Fruit fly (Drosophila melanogaster) whole organism, larva: ENCODE data around the gene CG32036.

Experiments
- noc ChIP-seq: fragments of 200-800 bp; sonication (Bioruptor generic); optimal IDR thresholded peaks from 3 replicates; lab custom pipeline; 2019; ENCODE audit warnings: missing biosample characterization, mild to moderate bottlenecking, missing genetic modification characterization, moderate library complexity

Gene CG32036

DNA sequence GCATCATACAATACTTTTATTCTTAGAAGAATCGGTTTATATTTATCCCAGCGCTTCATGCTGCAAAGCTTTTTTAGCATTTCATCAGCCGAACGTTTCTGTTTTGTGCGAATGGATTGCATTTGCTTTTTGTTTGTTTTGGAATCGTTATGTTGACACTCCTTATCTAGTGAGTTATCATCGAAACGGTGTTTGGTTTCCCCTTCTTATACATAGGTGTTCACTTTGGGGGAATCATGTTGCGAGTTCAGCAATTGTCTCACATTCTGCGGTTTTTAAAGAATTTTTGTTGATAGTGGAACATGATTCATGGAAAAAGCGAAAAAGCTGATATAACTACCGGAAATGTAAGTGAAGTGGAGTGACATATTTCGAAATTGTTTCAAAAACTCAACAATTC is 13.3 kb upstream of the CG32036 start:
- TF ChIP-seq noc (tag; lab: Kevin White, UChicago), result no peak

DNA sequence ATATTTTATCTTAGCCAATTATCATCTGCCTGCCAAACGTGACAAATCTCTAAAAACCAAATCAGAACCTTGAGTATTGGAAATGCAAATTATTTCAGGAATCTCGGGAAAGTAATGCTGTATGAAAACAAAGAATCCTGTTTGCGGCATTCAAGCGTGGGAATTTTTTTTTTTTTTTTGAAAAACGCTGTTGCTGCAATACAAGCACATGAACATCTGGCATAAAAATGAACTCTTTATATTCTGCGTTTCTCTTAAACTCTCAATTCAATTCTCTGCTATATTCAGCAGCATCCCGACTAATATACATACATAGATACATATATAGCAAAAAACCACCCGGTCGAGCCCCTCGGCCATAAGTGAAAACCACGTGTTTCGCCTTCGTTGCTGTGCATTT is 12.3 kb upstream of the CG32036 start:
- TF ChIP-seq noc (tag; lab: Kevin White, UChicago), result no peak

DNA sequence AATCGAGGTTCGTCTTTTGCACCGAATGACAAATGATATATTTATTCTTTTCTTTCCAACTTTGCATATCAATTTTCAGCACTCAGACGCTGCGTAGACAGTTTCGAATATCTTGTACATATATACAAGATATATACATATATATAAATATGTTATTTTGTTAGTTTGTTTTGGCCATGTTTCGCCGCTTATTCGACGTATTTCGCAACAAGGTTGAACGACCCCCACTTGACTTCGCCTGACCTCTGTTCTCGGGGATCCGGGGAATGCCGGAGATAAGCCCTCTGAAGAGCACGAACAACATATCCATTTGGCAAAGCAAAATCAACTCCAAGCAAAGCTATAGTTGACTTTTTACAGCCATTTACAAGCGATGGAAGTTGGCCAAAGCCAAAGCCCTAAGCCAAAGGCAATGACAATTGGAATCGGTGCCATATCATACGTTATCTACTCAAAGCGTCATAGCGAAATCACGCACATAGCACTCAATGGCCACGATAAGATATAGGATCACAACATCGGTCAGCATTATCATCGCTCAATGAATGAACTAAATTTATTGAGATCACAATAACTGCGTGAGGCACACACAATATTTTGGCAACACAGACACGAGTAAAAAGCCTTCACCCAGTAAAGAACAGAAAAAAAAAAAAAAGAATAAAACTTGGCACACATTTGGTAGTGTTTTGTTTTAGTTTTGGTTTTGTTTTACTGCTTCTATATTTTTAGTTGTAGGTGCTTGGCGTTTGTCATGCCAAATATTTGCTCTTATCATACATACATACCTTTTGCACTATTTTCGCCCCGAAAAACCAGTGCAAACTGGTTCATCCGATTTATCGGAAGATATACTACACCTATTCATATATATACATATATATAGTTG is 11.1 kb upstream of the CG32036 start:
- peak; percentile 51 for TF ChIP-seq noc (tag; lab: Kevin White, UChicago)

DNA sequence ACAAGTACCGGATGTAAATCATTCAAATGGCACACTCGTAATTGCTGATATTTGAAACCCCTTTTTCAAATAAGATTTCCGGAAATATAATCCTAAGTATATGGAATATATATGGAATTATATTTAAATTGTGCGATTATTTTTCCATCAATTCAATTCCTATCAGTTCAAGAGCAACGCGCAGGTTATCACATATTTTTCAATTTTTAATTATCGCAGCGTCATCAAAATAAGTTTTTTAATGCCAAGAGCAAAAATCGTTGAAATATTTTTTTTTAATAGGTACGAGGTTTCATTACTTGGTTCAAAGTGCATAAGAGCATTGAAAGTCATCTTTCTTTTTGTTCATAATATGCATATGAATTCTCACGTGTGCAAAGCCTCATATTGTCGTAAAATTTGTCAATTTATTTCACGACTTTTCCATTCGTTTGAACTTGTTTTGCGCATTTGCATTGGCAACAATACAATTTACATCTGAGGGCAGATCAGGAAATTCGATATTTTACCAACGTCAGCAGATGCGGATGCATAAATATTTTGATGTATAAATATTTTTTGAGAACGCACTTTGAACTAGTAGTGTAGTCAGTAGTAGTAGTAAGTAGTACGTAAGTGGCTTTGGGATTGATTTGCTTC is 9.1 kb upstream of the CG32036 start:
- peak; percentile 7 for TF ChIP-seq noc (tag; lab: Kevin White, UChicago)

DNA sequence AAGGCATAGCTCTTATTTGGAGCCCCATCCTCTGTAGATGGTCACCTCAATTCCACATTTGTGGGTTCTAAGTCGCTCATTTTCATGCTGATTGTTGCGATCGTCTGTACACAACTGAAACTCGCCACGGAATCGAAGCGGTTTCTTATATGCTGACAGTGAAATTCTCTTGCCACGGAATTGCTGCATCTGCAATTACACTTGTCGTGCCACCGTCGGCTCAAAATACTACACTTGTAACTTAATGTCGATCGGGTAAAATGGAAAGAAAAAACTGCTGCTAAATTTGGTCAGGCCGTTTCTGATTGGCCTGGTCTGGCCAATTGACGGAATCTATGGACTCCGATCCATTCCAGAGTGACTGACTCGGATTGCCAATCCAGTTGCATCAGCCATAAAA is 8.2 kb upstream of the CG32036 start:
- no peak for TF ChIP-seq noc (tag; lab: Kevin White, UChicago)

DNA sequence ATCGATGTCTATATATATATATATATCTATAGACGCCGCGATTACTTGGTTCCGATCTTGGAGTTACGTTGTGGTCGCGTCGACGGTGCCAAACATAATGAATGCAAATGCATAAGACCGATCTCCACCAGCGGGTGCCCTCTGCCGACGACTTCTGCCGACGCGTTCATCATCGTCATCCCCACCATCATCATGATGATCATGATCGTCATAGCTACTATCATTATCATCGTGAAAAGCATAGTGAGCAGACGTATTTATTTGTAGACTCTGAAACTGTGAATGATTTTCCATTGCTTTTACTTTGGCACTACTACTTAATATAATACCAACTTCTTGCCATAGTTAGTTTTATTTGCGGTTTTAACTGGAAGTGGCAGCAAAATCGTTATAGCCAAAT is 3.1 kb upstream of the CG32036 start, which contains the start of gene CG32037:
Gene CG32037 (minus strand): TSS at position 101 of the 400 bp plus-strand sequence.
- no peak for TF ChIP-seq noc (tag; lab: Kevin White, UChicago)

DNA sequence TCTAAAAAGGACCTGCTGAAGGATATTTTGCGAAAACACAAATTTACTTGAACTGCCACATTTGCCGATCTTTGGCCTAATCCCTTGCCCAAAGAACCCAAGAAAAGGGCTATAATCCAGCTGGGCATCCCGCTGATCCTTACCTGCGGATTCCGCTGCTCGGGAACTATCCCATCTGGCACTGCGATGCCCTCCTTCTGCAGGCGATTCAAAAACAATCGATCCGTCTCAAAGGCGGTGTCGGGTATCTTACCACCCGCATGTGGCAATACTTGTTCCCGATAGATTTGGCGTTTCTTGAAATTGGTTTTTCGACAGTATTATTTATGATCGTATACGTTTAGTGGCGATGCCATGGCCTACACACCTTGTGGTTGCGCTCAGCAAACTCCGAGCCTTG is 2.3 kb upstream of the CG32036 start:
- TF ChIP-seq noc (tag; lab: Kevin White, UChicago), result no peak

DNA sequence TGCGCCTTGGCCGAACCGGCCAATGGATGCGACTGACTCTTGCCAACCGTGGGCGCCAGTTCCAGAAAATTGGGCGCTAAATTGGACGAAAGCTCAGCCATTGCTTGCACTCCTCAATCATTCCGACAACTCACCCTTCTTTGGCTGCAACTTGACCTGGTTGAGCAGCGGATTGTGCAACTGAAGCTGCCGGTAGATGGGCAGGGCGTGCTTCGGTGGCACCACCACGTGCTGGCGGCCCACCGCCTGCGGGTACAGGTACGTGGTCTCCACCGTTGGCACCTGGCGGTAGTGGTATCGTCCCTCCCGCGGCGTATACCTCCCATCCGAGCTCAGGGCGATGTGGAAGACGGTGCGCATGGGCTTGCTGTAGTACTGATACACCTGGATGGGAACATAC is 1.4 kb upstream of the CG32036 start:
- TF ChIP-seq noc (tag; lab: Kevin White, UChicago), result no peak

DNA sequence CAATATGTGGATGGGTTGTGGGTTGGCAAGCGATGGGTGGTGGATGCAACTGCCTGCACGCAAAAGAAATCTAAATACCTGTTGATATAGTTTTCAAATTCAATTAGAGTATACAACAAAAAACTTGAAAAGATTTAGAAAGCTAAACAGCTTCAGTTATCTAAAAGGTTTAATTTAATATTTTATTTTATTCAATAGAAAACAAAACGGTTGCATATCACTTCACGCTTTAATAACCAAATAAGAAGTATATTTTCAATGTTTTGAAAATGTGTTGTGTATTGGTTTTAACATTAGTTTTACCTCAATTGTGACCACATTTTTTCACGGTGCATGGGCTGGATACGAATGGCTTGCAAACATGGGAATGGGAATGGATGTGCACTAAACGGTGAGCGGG is 594 bp upstream of the CG32036 start:
- TF ChIP-seq noc (tag; lab: Kevin White, UChicago), result no peak

DNA sequence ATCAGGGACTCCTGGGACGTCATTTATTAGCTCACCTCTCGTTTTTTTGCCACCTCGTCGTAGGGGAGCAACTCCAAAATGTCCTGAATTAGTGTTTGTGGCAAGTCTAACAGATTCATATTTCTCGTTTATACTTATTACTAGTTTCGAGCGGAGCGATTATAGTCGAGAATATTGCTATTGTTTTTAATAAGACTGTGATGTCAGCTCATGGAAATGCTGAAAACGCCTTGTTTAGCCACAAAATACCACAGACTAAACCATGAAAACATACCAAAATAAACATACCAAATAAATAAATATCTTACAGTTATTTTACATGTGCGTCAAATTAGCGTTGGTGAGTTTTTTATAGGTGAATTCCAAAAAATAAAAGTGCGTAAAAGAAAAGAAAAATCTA is 1.4 kb downstream of the CG32036 start, which contains the start of gene pall:
Gene pall (minus strand): TSS at position 205 of the 400 bp plus-strand sequence.
- TF ChIP-seq noc (tag; lab: Kevin White, UChicago), result no peak

DNA sequence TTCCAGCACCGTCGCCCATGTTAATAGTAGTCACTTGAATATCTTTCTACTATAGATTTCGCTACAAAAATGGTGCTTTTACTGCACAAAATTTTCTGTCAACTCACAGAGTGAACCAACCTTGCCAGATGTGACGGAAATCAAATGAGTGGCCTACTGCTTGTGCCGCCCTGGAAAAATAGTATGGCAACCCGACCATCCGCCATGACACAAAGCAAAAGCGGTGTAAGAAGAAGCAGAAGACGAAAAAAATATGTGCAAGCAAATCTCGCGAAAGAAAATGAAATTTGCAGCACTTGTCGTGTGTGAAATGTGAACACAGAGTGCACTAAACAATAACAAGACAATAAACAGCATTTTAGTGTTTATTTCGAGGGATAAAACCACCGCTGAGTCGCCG is 12.2 kb downstream of the CG32036 start, which contains the start of the genes Uch-L5 and Jarid2:
Gene Uch-L5 (minus strand): TSS at position 137 of the 400 bp plus-strand sequence.
Gene Jarid2 (plus strand): TSS at position 210 of the 400 bp plus-strand sequence.
- TF ChIP-seq noc (tag; lab: Kevin White, UChicago), result no peak

DNA sequence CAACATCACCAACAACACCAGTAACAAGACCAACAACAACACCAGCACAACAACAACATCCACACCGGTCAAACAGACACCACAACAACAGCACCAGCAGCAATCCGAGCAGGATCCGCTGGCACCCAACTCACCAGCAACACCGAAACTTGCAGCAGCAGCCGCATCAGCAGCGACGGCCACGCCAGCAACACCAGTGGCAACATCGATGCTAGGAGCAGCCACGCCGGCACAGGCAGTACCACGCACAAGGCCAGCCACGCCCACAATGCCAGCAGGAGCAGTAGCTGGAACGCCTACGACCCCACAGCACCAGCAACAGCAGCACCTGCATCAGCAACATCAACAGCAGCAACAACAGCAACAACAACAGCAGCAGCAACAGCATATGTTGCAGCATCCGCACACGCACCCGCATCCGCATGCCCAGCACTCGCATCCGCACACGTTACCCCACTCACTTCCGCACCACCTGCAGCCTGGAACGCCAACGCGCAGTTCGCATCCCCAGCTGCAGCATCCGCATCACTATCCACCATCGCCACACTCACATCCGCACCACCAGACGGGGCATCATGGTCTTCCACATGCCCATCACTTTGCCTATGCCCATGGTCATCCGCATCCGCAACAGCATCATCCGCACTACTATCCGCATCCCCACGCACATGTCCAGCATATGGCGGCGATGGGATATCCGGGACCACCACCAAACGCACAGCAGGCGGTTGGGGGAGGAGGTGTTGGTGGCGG is 17.7 kb downstream of the CG32036 start:
- no peak for TF ChIP-seq noc (tag; lab: Kevin White, UChicago)

DNA sequence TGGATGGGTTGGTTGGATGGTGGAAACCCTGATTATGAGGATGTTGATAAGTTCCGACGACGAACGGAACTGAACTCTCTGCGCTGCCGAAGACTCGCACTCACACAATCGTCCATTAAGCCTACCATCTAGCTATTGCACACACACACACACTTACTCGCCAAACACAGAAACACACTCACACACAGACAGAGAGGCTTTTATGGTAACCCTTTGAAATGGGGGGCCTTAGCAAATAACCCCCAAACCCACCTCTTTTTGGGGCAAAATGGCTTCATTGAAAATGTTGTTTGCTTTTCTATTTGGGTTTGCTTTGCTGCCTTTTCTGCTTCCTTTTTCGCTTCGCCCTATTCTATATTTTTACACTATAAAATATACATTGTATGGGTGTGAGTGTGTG is 20.0 kb downstream of the CG32036 start:
- TF ChIP-seq noc (tag; lab: Kevin White, UChicago), result no peak

DNA sequence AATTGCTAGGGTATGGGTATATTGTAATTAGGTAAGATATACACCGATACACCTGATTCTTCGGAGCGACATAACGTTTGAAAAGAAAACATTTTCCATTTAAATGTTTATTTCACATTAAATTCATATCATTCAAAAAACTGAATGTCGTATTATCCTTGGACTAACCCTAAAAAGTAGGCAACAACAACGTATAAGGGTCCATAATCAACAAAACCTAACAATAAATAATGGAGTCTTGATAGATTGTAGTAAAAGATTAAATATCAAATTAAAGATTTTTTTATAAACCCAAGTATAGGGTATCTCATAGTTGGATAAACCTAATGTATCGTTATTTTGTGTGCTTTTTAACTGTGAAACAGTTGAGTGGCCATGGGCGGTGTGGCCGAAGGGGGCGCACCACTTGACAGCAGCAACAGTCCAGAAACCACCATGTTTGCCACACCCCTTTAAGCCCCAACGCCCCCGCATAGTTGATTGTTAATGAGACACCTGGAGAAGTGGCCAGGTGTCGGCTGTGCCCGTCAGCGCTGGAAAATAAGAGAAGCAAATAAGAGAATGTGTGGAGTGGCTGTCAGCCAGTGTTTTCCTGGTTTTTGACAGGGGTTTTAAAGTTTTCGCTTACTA is 20.7 kb downstream of the CG32036 start:
- TF ChIP-seq noc (tag; lab: Kevin White, UChicago), result peak; percentile 22

DNA sequence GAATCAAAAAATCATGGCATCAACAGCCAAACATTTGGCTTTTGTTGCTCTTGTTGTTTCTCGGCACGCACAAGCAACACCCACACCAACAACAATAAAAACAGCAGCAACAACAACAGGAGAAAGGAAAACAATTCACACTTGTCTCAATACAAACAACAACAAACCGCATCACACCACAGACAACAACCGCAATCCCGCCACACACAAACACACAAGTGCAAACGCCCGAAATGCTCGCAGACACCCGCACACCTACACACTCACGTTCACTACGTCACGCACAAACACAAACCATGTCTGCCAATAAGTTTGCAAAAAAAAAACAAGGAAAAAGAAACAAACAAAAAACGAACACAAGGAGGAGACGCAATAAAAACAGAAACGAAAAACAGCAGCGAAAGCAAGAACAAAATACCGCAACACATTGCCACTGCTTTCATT is 21.2 kb downstream of the CG32036 start:
- no peak for TF ChIP-seq noc (tag; lab: Kevin White, UChicago)
